Worm (Caenorhabditis elegans) whole organism, midembryonic: ENCODE results near the gene ZK488.5.

Source experiments
- T22C8.4 ChIP-seq: fragments of 200-800 bp; sonication (Bioruptor generic); IDR thresholded peaks from 2 replicates; pipeline ENCODE4 v1.3.6; 2022; ENCODE audit warnings: missing genetic modification characterization, missing compliant biosample characterization
- cog-1 ChIP-seq: sonication (generic microtip); optimal IDR thresholded peaks from 2 replicates; lab custom pipeline; 2016; ENCODE audit warnings: missing genetic modification characterization, missing compliant biosample characterization
- flt-1 ChIP-seq: fragments of 200-800 bp; sonication (Bioruptor generic); IDR thresholded peaks from 2 replicates; pipeline ENCODE4 v1.3.6; 2022; ENCODE audit warnings: missing genetic modification characterization, missing compliant biosample characterization
- klf-2 ChIP-seq: fragments of 200-800 bp; sonication (Bioruptor generic); conservative IDR thresholded peaks from 2 replicates; pipeline ENCODE4 v1.3.6; 2022; ENCODE audit warnings: missing genetic modification reagents, missing genetic modification characterization, missing compliant biosample characterization
- med-1 ChIP-seq: sonication (generic microtip); optimal IDR thresholded peaks from 2 replicates; lab custom pipeline; 2017; ENCODE audit warnings: missing genetic modification characterization, mild to moderate bottlenecking, missing compliant biosample characterization, antibody characterized with exemption, missing genetic modification reagents; ENCODE audit not compliant: insufficient read depth
- ref-1 ChIP-seq: fragments of 200-800 bp; sonication (Bioruptor generic); conservative IDR thresholded peaks from 2 replicates; pipeline ENCODE4 v1.3.6; 2022; ENCODE audit warnings: missing genetic modification reagents, missing genetic modification characterization, missing compliant biosample characterization
- tab-1 ChIP-seq: fragments of 200-800 bp; sonication (Bioruptor generic); IDR thresholded peaks from 2 replicates; pipeline ENCODE4 v1.3.6; 2022; ENCODE audit warnings: missing genetic modification characterization, missing compliant biosample characterization
- ztf-23 ChIP-seq: fragments of 200-800 bp; sonication (Bioruptor generic); IDR thresholded peaks from 2 replicates; pipeline ENCODE4 v1.3.6; 2022; ENCODE audit warnings: missing genetic modification reagents, missing genetic modification characterization, missing compliant biosample characterization
- ztf-29 ChIP-seq: fragments of 200-800 bp; sonication (Bioruptor generic); IDR thresholded peaks from 2 replicates; pipeline ENCODE4 v1.3.6; 2022; ENCODE audit warnings: missing genetic modification reagents, missing genetic modification characterization, missing compliant biosample characterization

DNA sequence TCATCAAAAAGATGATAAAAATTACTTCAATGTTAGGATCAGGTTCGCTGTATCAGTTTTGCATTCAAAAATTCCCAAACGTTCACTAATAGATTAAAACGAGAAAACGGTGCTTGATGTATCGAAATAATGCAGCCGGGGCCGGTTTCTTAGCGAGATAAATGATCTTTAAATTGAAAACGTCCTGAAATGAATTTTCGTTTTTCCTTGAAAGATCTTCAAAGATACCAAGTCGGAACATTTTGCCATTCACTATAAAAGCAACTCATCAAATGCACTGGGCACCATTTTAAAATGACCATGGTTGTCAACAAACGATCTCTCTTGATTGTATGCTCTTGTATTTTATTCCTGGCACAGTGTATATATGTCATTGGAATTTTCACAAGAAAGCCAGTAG, 17.0 kb upstream of the ZK488.5 start, which contains the start of gene K06H6.5:
- no peak for TF ChIP-seq ref-1 (GFP tag; lab: Robert Waterston, UW)
- no peak for TF ChIP-seq ztf-29 (GFP tag; lab: Robert Waterston, UW)
- no peak for TF ChIP-seq med-1 (GFP tag; lab: Kevin White, UChicago)
- TF ChIP-seq flt-1 (GFP tag; lab: Robert Waterston, UW): no peak
- no peak for TF ChIP-seq klf-2
- no peak for TF ChIP-seq ztf-23 (GFP tag; lab: Robert Waterston, UW)
- TF ChIP-seq cog-1: no peak
- no peak for TF ChIP-seq tab-1
- no peak for TF ChIP-seq T22C8.4
